Worm (Caenorhabditis elegans) whole organism, late embryonic: ENCODE results near the gene ndx-6.

ENCODE experiments used
- K02D7.2 ChIP-seq: sonication (generic microtip); optimal IDR thresholded peaks from 2 replicates; lab custom pipeline; 2017; ENCODE audit warnings: mild to moderate bottlenecking, missing genetic modification characterization, missing compliant biosample characterization
- T23F11.4 ChIP-seq: fragments of 200-800 bp; sonication (Bioruptor generic); optimal IDR thresholded peaks from 2 replicates; lab custom pipeline; 2018; ENCODE audit warnings: mild to moderate bottlenecking, missing genetic modification characterization, missing compliant biosample characterization
- eyg-1 ChIP-seq: sonication (generic microtip); optimal IDR thresholded peaks from 2 replicates; lab custom pipeline; 2016; ENCODE audit warnings: missing genotype, missing genetic modification characterization, missing compliant biosample characterization
- nfya-1 ChIP-seq: sonication (generic microtip); optimal IDR thresholded peaks from 2 replicates; lab custom pipeline; 2017; ENCODE audit warnings: missing genetic modification characterization, mild to moderate bottlenecking, missing compliant biosample characterization, antibody characterized with exemption, moderate library complexity
- tbx-2 ChIP-seq: sonication (generic microtip); optimal IDR thresholded peaks from 2 replicates; lab custom pipeline; 2016; ENCODE audit warnings: missing genetic modification characterization, missing compliant biosample characterization

- TF ChIP-seq tbx-2, result no peak
- no peak for TF ChIP-seq K02D7.2 (tag; lab: Kevin White, UChicago)
- TF ChIP-seq T23F11.4 (GFP tag; lab: Kevin White, UChicago), result no peak
- no peak for TF ChIP-seq nfya-1
- TF ChIP-seq eyg-1 (tag; lab: Kevin White, UChicago), result no peak
These were observed 34.3 kb downstream of the ndx-6 start, which contains the start of gene srg-69 for ce11 chrII:5355384-5355783.
